Worm (Caenorhabditis elegans): ENCODE data around the gene tyr-6.

The tyr-6 gene

ce11 chrIV:6460596-6460995 is 19.7 kb upstream of the tyr-6 start:
- TF ChIP-seq ceh-48 (tag; optimal IDR thresholded peaks at IDR 0.05) (no peak), fax-1 (tag; optimal IDR thresholded peaks at IDR 0.05) (no peak), pros-1 (tag; optimal IDR thresholded peaks at IDR 0.05) (no peak), ceh-2 (tag; optimal IDR thresholded peaks at IDR 0.05) (no peak), lin-11 (tag; optimal IDR thresholded peaks at IDR 0.05) (no peak), eyg-1 (tag; optimal IDR thresholded peaks at IDR 0.05) (no peak), ztf-16 (tag; optimal IDR thresholded peaks at IDR 0.05) (no peak), sox-2 (GFP tag; IDR thresholded peaks at IDR 0.05) (no peak), ttx-3 (tag; optimal IDR thresholded peaks at IDR 0.05) (no peak), hlh-13 (GFP tag; optimal IDR thresholded peaks at IDR 0.05) (no peak), unc-55 (GFP tag; optimal IDR thresholded peaks at IDR 0.05) (no peak), ama-1 (optimal IDR thresholded peaks at IDR 0.05) (no peak), nhr-11 (tag; optimal IDR thresholded peaks at IDR 0.05) (no peak), elt-4 (tag; optimal IDR thresholded peaks at IDR 0.05) (no peak), pha-2 (tag; optimal IDR thresholded peaks at IDR 0.05) (no peak)

ce11 chrIV:6464005-6464404 is 16.3 kb upstream of the tyr-6 start, which contains the start of gene acr-25:
TSS of gene acr-25 (plus strand) at chrIV:6464305.
- TF ChIP-seq pqm-1 (tag; optimal IDR thresholded peaks at IDR 0.05) (no peak), hlh-30 (tag; optimal IDR thresholded peaks at IDR 0.05; ENCODE audit: insufficient read depth) (no peak), ceh-2 (tag; optimal IDR thresholded peaks at IDR 0.05) (no peak), sox-4 (tag; optimal IDR thresholded peaks at IDR 0.05) (no peak), ref-2 (tag; optimal IDR thresholded peaks at IDR 0.05) (no peak), pat-9 (tag; optimal IDR thresholded peaks at IDR 0.05) (no peak)

ce11 chrIV:6471216-6471615 is 9.1 kb upstream of the tyr-6 start, which contains the start of gene tmed-13:
TSS of gene tmed-13 (minus strand) at chrIV:6471384.
- TF ChIP-seq hlh-13 (GFP tag; optimal IDR thresholded peaks at IDR 0.05) (no peak), ceh-6 (GFP tag; optimal IDR thresholded peaks at IDR 0.05) (no peak), lim-6 (tag; optimal IDR thresholded peaks at IDR 0.05) (no peak), dmd-4 (tag; optimal IDR thresholded peaks at IDR 0.05; ENCODE audit: borderline replicate concordance) (no peak), pqm-1 (tag; optimal IDR thresholded peaks at IDR 0.05) (no peak), syd-9 (tag; optimal IDR thresholded peaks at IDR 0.05) (no peak), mec-3 (tag; optimal IDR thresholded peaks at IDR 0.05; ENCODE audit: borderline replicate concordance) (no peak), pros-1 (tag; optimal IDR thresholded peaks at IDR 0.05) (no peak), hlh-30 (tag; optimal IDR thresholded peaks at IDR 0.05; ENCODE audit: insufficient read depth) (no peak), Y22D7AL.16 (tag; optimal IDR thresholded peaks at IDR 0.05) (no peak), pha-2 (tag; optimal IDR thresholded peaks at IDR 0.05) (no peak), ceh-14 (tag; optimal IDR thresholded peaks at IDR 0.05) (no peak), K02D7.2 (tag; optimal IDR thresholded peaks at IDR 0.05) (no peak), F13H6.1 (tag; optimal IDR thresholded peaks at IDR 0.05) (no peak), pha-4 (tag; optimal IDR thresholded peaks at IDR 0.05) (no peak), gmeb-2 (tag; optimal IDR thresholded peaks at IDR 0.05) (no peak), fkh-6 (tag; optimal IDR thresholded peaks at IDR 0.05) (no peak), unc-86 (tag; optimal IDR thresholded peaks at IDR 0.05) (no peak), nhr-11 (tag; optimal IDR thresholded peaks at IDR 0.05) (no peak), C08G9.2 (tag; optimal IDR thresholded peaks at IDR 0.05) (no peak)

ce11 chrIV:6473140-6473539 is 7.2 kb upstream of the tyr-6 start, which contains the start of gene Y73B6BL.27:
TSS of gene Y73B6BL.27 (minus strand) at chrIV:6473240.
- TF ChIP-seq ceh-45 (GFP tag; IDR thresholded peaks at IDR 0.05) (no peak), hlh-8 (tag; optimal IDR thresholded peaks at IDR 0.05) (no peak), nfya-1 (tag; optimal IDR thresholded peaks at IDR 0.05) (no peak), nhr-11 (tag; optimal IDR thresholded peaks at IDR 0.05) (no peak), ceh-31 (tag; optimal IDR thresholded peaks at IDR 0.05) (no peak)
